Fruit fly (Drosophila melanogaster) whole organism, embryonic: ENCODE measurements around the gene CG3184.

Experiments
- Atf6 ChIP-seq: fragments of 200-800 bp; sonication (Bioruptor generic); IDR thresholded peaks from 2 replicates; pipeline ENCODE4 v1.3.6; 2022; ENCODE audit warnings: missing biosample characterization, missing genetic modification characterization
- Bdp1 ChIP-seq: fragments of 200-800 bp; sonication (Bioruptor generic); optimal IDR thresholded peaks from 3 replicates; lab custom pipeline; 2016; ENCODE audit warnings: missing biosample characterization, missing genetic modification characterization
- CG12104 ChIP-seq: fragments of 200-800 bp; sonication (Bioruptor generic); optimal IDR thresholded peaks from 3 replicates; lab custom pipeline; 2016; ENCODE audit warnings: missing biosample characterization, missing genetic modification characterization
- CG12219 ChIP-seq: fragments of 200-800 bp; sonication (Bioruptor generic); optimal IDR thresholded peaks from 3 replicates; lab custom pipeline; 2018; ENCODE audit warnings: missing biosample characterization, mild to moderate bottlenecking, missing genetic modification characterization
- CG12236 ChIP-seq: fragments of 200-800 bp; sonication (Bioruptor generic); optimal IDR thresholded peaks from 2 replicates; lab custom pipeline; 2016; ENCODE audit warnings: missing biosample characterization, missing genetic modification characterization
- CG12769 ChIP-seq: fragments of 200-800 bp; sonication (Bioruptor generic); optimal IDR thresholded peaks from 2 replicates; lab custom pipeline; 2019; ENCODE audit warnings: missing biosample characterization, mild to moderate bottlenecking, missing genetic modification characterization, moderate library complexity
- CG15011 ChIP-seq: fragments of 200-800 bp; sonication (Bioruptor generic); optimal IDR thresholded peaks from 3 replicates; lab custom pipeline; 2018; ENCODE audit warnings: missing biosample characterization, mild to moderate bottlenecking, missing genetic modification characterization
- CG15269 ChIP-seq: fragments of 200-800 bp; sonication (Bioruptor generic); optimal IDR thresholded peaks from 2 replicates; lab custom pipeline; 2018; ENCODE audit warnings: missing biosample characterization, mild to moderate bottlenecking, missing genetic modification characterization, moderate library complexity
- CG15514 ChIP-seq: fragments of 200-800 bp; sonication (Bioruptor generic); optimal IDR thresholded peaks from 3 replicates; lab custom pipeline; 2017; ENCODE audit warnings: missing biosample characterization, missing genetic modification characterization, mild to moderate bottlenecking, moderate library complexity, missing genetic modification reagents
- CG17359 ChIP-seq: fragments of 200-800 bp; sonication (Bioruptor generic); optimal IDR thresholded peaks from 3 replicates; lab custom pipeline; 2018; ENCODE audit warnings: missing biosample characterization, mild to moderate bottlenecking, missing genetic modification characterization, moderate library complexity
- CG2712 ChIP-seq: fragments of 200-800 bp; optimal IDR thresholded peaks from 3 replicates; lab custom pipeline; 2019; ENCODE audit warnings: missing biosample characterization, mild to moderate bottlenecking, missing genetic modification characterization, moderate library complexity
- CG3281 ChIP-seq: fragments of 200-800 bp; sonication (Bioruptor generic); optimal IDR thresholded peaks from 3 replicates; lab custom pipeline; 2017; ENCODE audit warnings: missing biosample characterization, mild to moderate bottlenecking, missing genetic modification characterization
- CG4617 ChIP-seq: fragments of 200-800 bp; sonication (Bioruptor generic); optimal IDR thresholded peaks from 3 replicates; lab custom pipeline; 2016; ENCODE audit warnings: missing biosample characterization, missing genetic modification characterization, borderline replicate concordance
- CG6254 ChIP-seq: fragments of 200-800 bp; sonication (Bioruptor generic); optimal IDR thresholded peaks from 3 replicates; lab custom pipeline; 2017; ENCODE audit warnings: mild to moderate bottlenecking, missing biosample characterization, missing genetic modification reagents, missing genetic modification characterization
- CG7357 ChIP-seq: fragments of 200-800 bp; sonication (Bioruptor generic); IDR thresholded peaks from 3 replicates; pipeline ENCODE4 v1.3.6; 2022; ENCODE audit warnings: missing biosample characterization, missing genetic modification characterization
- CG7745 ChIP-seq: fragments of 200-800 bp; sonication (Bioruptor generic); optimal IDR thresholded peaks from 2 replicates; lab custom pipeline; 2018; ENCODE audit warnings: missing biosample characterization, mild to moderate bottlenecking, missing genetic modification characterization, moderate library complexity
- CG7786 ChIP-seq: fragments of 200-800 bp; sonication (Bioruptor generic); optimal IDR thresholded peaks from 2 replicates; lab custom pipeline; 2016; ENCODE audit warnings: missing biosample characterization, missing genetic modification characterization
- CG8290 ChIP-seq, 3 experiments: fragments of 200-800 bp; sonication (Bioruptor generic); optimal IDR thresholded peaks; 2 replicates each; lab custom pipeline; 2016 to 2019; ENCODE audit warnings: missing biosample characterization in 3 of 3, missing genetic modification characterization in 3 of 3, mild to moderate bottlenecking in 2 of 3, moderate library complexity in 1 of 3
- CG9932 ChIP-seq: fragments of 200-800 bp; sonication (Bioruptor generic); IDR thresholded peaks from 2 replicates; pipeline ENCODE4 v1.3.6; 2022; ENCODE audit warnings: missing biosample characterization, missing genetic modification characterization
- Dp ChIP-seq: fragments of 200-800 bp; sonication (Bioruptor generic); optimal IDR thresholded peaks from 2 replicates; lab custom pipeline; 2018; ENCODE audit warnings: missing biosample characterization, mild to moderate bottlenecking, missing genetic modification characterization, moderate library complexity
- Fer3 ChIP-seq: fragments of 200-800 bp; sonication (Bioruptor generic); optimal IDR thresholded peaks from 2 replicates; lab custom pipeline; 2018; ENCODE audit warnings: missing biosample characterization, mild to moderate bottlenecking, missing genetic modification characterization, moderate library complexity
- HHEX ChIP-seq: fragments of 200-800 bp; sonication (Bioruptor generic); optimal IDR thresholded peaks from 3 replicates; lab custom pipeline; 2017; ENCODE audit warnings: missing biosample characterization, mild to moderate bottlenecking, missing genetic modification characterization, missing genetic modification reagents
- HLH54F ChIP-seq: fragments of 200-800 bp; sonication (Bioruptor generic); optimal IDR thresholded peaks from 3 replicates; lab custom pipeline; 2016; ENCODE audit warnings: missing biosample characterization, missing genetic modification characterization
- Meics ChIP-seq: fragments of 200-800 bp; sonication (Bioruptor generic); optimal IDR thresholded peaks from 2 replicates; lab custom pipeline; 2017; ENCODE audit warnings: missing biosample characterization, mild to moderate bottlenecking, missing genetic modification characterization
- NK7.1 ChIP-seq: fragments of 200-800 bp; sonication (Bioruptor generic); optimal IDR thresholded peaks from 3 replicates; lab custom pipeline; 2016; ENCODE audit warnings: missing biosample characterization, missing genetic modification characterization
- PHDP ChIP-seq: fragments of 200-800 bp; sonication (Bioruptor generic); optimal IDR thresholded peaks from 3 replicates; lab custom pipeline; 2018; ENCODE audit warnings: missing biosample characterization, mild to moderate bottlenecking, missing genetic modification characterization, moderate library complexity
- Sox102F ChIP-seq: fragments of 200-800 bp; sonication (Bioruptor generic); optimal IDR thresholded peaks from 2 replicates; lab custom pipeline; 2018; ENCODE audit warnings: missing biosample characterization, mild to moderate bottlenecking, missing genetic modification characterization, moderate library complexity
- Ssrp ChIP-seq: fragments of 200-800 bp; sonication (Bioruptor generic); optimal IDR thresholded peaks from 2 replicates; lab custom pipeline; 2018; ENCODE audit warnings: missing biosample characterization, mild to moderate bottlenecking, missing genetic modification characterization, moderate library complexity
- amos ChIP-seq: fragments of 200-800 bp; sonication (Bioruptor generic); IDR thresholded peaks from 2 replicates; pipeline ENCODE4 v1.3.6; 2022; ENCODE audit warnings: missing biosample characterization, missing genetic modification characterization; ENCODE audit not compliant: partially characterized antibody
- bigmax ChIP-seq: fragments of 200-800 bp; sonication (Bioruptor generic); optimal IDR thresholded peaks from 2 replicates; lab custom pipeline; 2018; ENCODE audit warnings: missing biosample characterization, mild to moderate bottlenecking, missing genetic modification characterization
- cg ChIP-seq: fragments of 200-800 bp; sonication (Bioruptor generic); optimal IDR thresholded peaks from 3 replicates; lab custom pipeline; 2019; ENCODE audit warnings: missing biosample characterization, mild to moderate bottlenecking, missing genetic modification characterization, moderate library complexity
- ci ChIP-seq: fragments of 200-800 bp; sonication (Bioruptor generic); IDR thresholded peaks from 3 replicates; pipeline ENCODE4 v1.3.6; 2022; ENCODE audit warnings: missing biosample characterization, missing genetic modification characterization
- ems ChIP-seq: fragments of 200-800 bp; sonication (Bioruptor generic); optimal IDR thresholded peaks from 3 replicates; lab custom pipeline; 2016; ENCODE audit warnings: missing biosample characterization, missing genetic modification characterization
- hkb ChIP-seq, 2 experiments: fragments of 200-800 bp in 1 of 2; fragments of >200 bp in 1 of 2; sonication (Bioruptor generic) in 1 of 2; IDR thresholded peaks in 1 of 2; optimal IDR thresholded peaks in 1 of 2; 2 replicates each; pipeline versions ENCODE4 v1.3.6 to Lab custom; 2017 to 2022; ENCODE audit warnings: missing biosample characterization in 1 of 2, missing genetic modification characterization in 1 of 2
- jumu ChIP-seq: fragments of 200-800 bp; sonication (Bioruptor generic); optimal IDR thresholded peaks from 3 replicates; lab custom pipeline; 2016; ENCODE audit warnings: missing biosample characterization, missing genetic modification characterization
- klu ChIP-seq: fragments of 200-800 bp; sonication (Bioruptor generic); IDR thresholded peaks from 2 replicates; pipeline ENCODE4 v1.3.6; 2022; ENCODE audit warnings: missing biosample characterization, missing genetic modification characterization
- lilli ChIP-seq: fragments of 200-800 bp; sonication (Bioruptor generic); optimal IDR thresholded peaks from 3 replicates; lab custom pipeline; 2016; ENCODE audit warnings: missing biosample characterization, missing genetic modification characterization
- mld ChIP-seq: fragments of 200-800 bp; sonication (Bioruptor generic); IDR thresholded peaks from 3 replicates; pipeline ENCODE4 v1.3.6; 2022; ENCODE audit warnings: missing biosample characterization, missing genetic modification characterization; ENCODE audit not compliant: partially characterized antibody
- otp ChIP-seq: fragments of 200-800 bp; sonication (Bioruptor generic); IDR thresholded peaks from 3 replicates; pipeline ENCODE4, ENCODE4 v1.3.6; 2022; ENCODE audit warnings: missing biosample characterization, missing genetic modification characterization
- prd ChIP-seq, 3 experiments: fragments of >200 bp in 2 of 3; fragments of 200-800 bp in 1 of 3; sonication (Bioruptor generic) in 1 of 3; optimal IDR thresholded peaks in 2 of 3; IDR thresholded peaks in 1 of 3; 2 replicates in 2 of 3; 3 replicates in 1 of 3; pipeline versions ENCODE4 v1.3.6 to Lab custom; 2017 to 2022; ENCODE audit warnings: missing biosample characterization in 1 of 3, missing genetic modification characterization in 1 of 3
- repo ChIP-seq: fragments of 200-800 bp; sonication (Bioruptor generic); optimal IDR thresholded peaks from 2 replicates; lab custom pipeline; 2016; ENCODE audit warnings: missing biosample characterization, missing genetic modification characterization
- sens ChIP-seq: fragments of 200-800 bp; sonication (Bioruptor generic); peaks from one replicate; lab custom pipeline; 2016; ENCODE audit warnings: missing biosample characterization, missing genetic modification characterization
- sim ChIP-seq: fragments of 200-800 bp; sonication (Bioruptor generic); IDR thresholded peaks from 2 replicates; pipeline ENCODE4 v1.3.6; 2022; ENCODE audit warnings: missing biosample characterization, missing genetic modification characterization
- tap ChIP-seq: fragments of 200-800 bp; optimal IDR thresholded peaks from 3 replicates; lab custom pipeline; 2019; ENCODE audit warnings: missing biosample characterization, mild to moderate bottlenecking, missing genetic modification characterization, moderate library complexity
- twi ChIP-seq: fragments of 200-800 bp; optimal IDR thresholded peaks from 2 replicates; lab custom pipeline; 2019; ENCODE audit warnings: missing biosample characterization, mild to moderate bottlenecking, missing genetic modification characterization, moderate library complexity
- vnd ChIP-seq: fragments of 200-800 bp; sonication (Bioruptor generic); IDR thresholded peaks from 3 replicates; pipeline ENCODE4 v1.3.6; 2022; ENCODE audit warnings: missing biosample characterization, missing genetic modification characterization; ENCODE audit not compliant: partially characterized antibody
- z ChIP-seq: fragments of 200-800 bp; sonication (Bioruptor generic); IDR thresholded peaks from 3 replicates; pipeline ENCODE4 v1.3.6; 2022; ENCODE audit warnings: missing biosample characterization, missing genetic modification characterization
- zf30C ChIP-seq: fragments of 200-800 bp; sonication (Bioruptor generic); optimal IDR thresholded peaks from 3 replicates; lab custom pipeline; 2018; ENCODE audit warnings: missing biosample characterization, mild to moderate bottlenecking, missing genetic modification characterization
- zfh1 ChIP-seq: fragments of 200-800 bp; sonication (Bioruptor generic); IDR thresholded peaks from 3 replicates; pipeline ENCODE4 v1.3.6; 2022; ENCODE audit warnings: missing biosample characterization, missing genetic modification characterization

The CG3184 gene

dm6 chrX:6719259-6719658, 30.7 kb upstream of the CG3184 start (continued):
- no peak for TF ChIP-seq CG12104 (GFP tag; lab: Kevin White, UChicago)
- no peak for TF ChIP-seq jumu
- TF ChIP-seq tap (tag; lab: Kevin White, UChicago), result no peak
- no peak for TF ChIP-seq z (GFP tag; lab: Robert Waterston, UW)
- no peak for TF ChIP-seq Dp (GFP tag; lab: Kevin White, UChicago)
- TF ChIP-seq amos (GFP tag; lab: Robert Waterston, UW), result no peak
- TF ChIP-seq CG7745 (tag; lab: Kevin White, UChicago), result no peak
- TF ChIP-seq ci (GFP tag; lab: Robert Waterston, UW), result peak; percentile 40; the same call in 1 of the 3 replicates
- no peak for TF ChIP-seq Atf6
- TF ChIP-seq CG6254, result no peak
- no peak for TF ChIP-seq lilli (GFP tag; lab: Kevin White, UChicago)
- TF ChIP-seq CG15514 (GFP tag; lab: Kevin White, UChicago), result peak; percentile 4
- TF ChIP-seq CG17359 (tag; lab: Kevin White, UChicago), result peak; percentile 47
- peak; percentile 38 for TF ChIP-seq Fer3 (tag; lab: Kevin White, UChicago)
- peak; percentile 25 for TF ChIP-seq cg
- no peak for TF ChIP-seq prd (optimal IDR thresholded peaks at IDR 0.05; lab: Kevin White, UChicago)
- no peak for TF ChIP-seq prd (GFP tag; IDR thresholded peaks at IDR 0.05; lab: Robert Waterston, UW)
- no peak for TF ChIP-seq bigmax (GFP tag; lab: Kevin White, UChicago)
- TF ChIP-seq CG2712 (tag; lab: Kevin White, UChicago), result peak; percentile 6
- no peak for TF ChIP-seq ems (GFP tag; lab: Kevin White, UChicago)
- TF ChIP-seq NK7.1 (GFP tag; lab: Kevin White, UChicago), result no peak
- no peak for TF ChIP-seq CG7357 (GFP tag; lab: Robert Waterston, UW)
- TF ChIP-seq mld (GFP tag; lab: Robert Waterston, UW), result no peak
- TF ChIP-seq Bdp1 (GFP tag; lab: Kevin White, UChicago), result no peak
- TF ChIP-seq Ssrp (tag; lab: Kevin White, UChicago), result peak; percentile 11
- TF ChIP-seq repo (GFP tag; lab: Kevin White, UChicago), result no peak
- TF ChIP-seq CG4617 (GFP tag; lab: Kevin White, UChicago), result no peak
- TF ChIP-seq CG9932, result peak; percentile 41; the same call in 1 of the 2 replicates
- peak; percentile 15 for TF ChIP-seq PHDP (tag; lab: Kevin White, UChicago)
- no peak for TF ChIP-seq CG15011
- TF ChIP-seq zf30C (GFP tag; lab: Kevin White, UChicago), result peak; percentile 55
- TF ChIP-seq CG8290 (GFP tag; optimal IDR thresholded peaks at IDR 0.05; lab: Kevin White, UChicago), result no peak
- TF ChIP-seq CG8290 (tag; optimal IDR thresholded peaks at IDR 0.05; lab: Kevin White, UChicago), result peak in 1 of 2 experiments; percentile 15
- TF ChIP-seq CG15269 (tag; lab: Kevin White, UChicago), result peak; percentile 17
- TF ChIP-seq sim (GFP tag; lab: Robert Waterston, UW), result 0 out of 2 replicates have a peak, but pooled peaks have one; percentile 29
- TF ChIP-seq twi (tag; lab: Kevin White, UChicago), result no peak
- TF ChIP-seq vnd (GFP tag; lab: Robert Waterston, UW), result no peak
- no peak for TF ChIP-seq HLH54F (GFP tag; lab: Kevin White, UChicago)
- no peak for TF ChIP-seq CG12236 (GFP tag; lab: Kevin White, UChicago)
- TF ChIP-seq hkb (optimal IDR thresholded peaks at IDR 0.05; lab: Kevin White, UChicago), result no peak
- peak; percentile 56; the same call in 1 of the 2 replicates for TF ChIP-seq hkb (GFP tag; IDR thresholded peaks at IDR 0.05; lab: Robert Waterston, UW)
- no peak for TF ChIP-seq CG7786
- TF ChIP-seq Meics, result peak; percentile 4
- TF ChIP-seq Sox102F (GFP tag; lab: Kevin White, UChicago), result peak; percentile 39
- peak; percentile 32 for TF ChIP-seq HHEX (GFP tag; lab: Kevin White, UChicago)
- no peak for TF ChIP-seq CG12219
- no peak for TF ChIP-seq sens (GFP tag; lab: Kevin White, UChicago)
- TF ChIP-seq otp (GFP tag; lab: Robert Waterston, UW), result no peak
- TF ChIP-seq CG3281 (GFP tag; lab: Kevin White, UChicago), result no peak
- no peak for TF ChIP-seq CG12769 (tag; lab: Kevin White, UChicago)
- peak; percentile 20; the same call in 1 of the 3 replicates for TF ChIP-seq zfh1
- TF ChIP-seq klu, result no peak
